Worm (Caenorhabditis elegans) whole organism, L3 larva: ENCODE data around the gene cyp-34A6.

Experiments
- ZK546.5 ChIP-seq: sonication (generic microtip); optimal IDR thresholded peaks from 2 replicates; lab custom pipeline; 2017; ENCODE audit warnings: missing biosample characterization, missing genetic modification characterization
- ama-1 ChIP-seq: fragments of 150-350 bp; optimal IDR thresholded peaks from 2 replicates; lab custom pipeline; 2018
- ceh-16 ChIP-seq: sonication (generic microtip); optimal IDR thresholded peaks from 2 replicates; lab custom pipeline; 2017; ENCODE audit warnings: missing biosample characterization, missing genetic modification characterization
- ceh-28 ChIP-seq: fragments of 150-350 bp; optimal IDR thresholded peaks from 2 replicates; lab custom pipeline; 2014; ENCODE audit warnings: missing biosample characterization, missing genetic modification reagents, missing genetic modification characterization
- ceh-82 ChIP-seq: fragments of 150-350 bp; optimal IDR thresholded peaks from 2 replicates; lab custom pipeline; 2014; ENCODE audit warnings: missing biosample characterization, missing genetic modification characterization
- daf-12 ChIP-seq: fragments of 150-350 bp; optimal IDR thresholded peaks from 2 replicates; lab custom pipeline; 2014; ENCODE audit warnings: missing biosample characterization, missing genetic modification reagents, missing genetic modification characterization
- egl-27 ChIP-seq: sonication (generic microtip); optimal IDR thresholded peaks from 4 replicates; lab custom pipeline; 2017; ENCODE audit warnings: missing biosample characterization, missing genetic modification reagents, missing genetic modification characterization
- egl-5 ChIP-seq: fragments of 150-350 bp; optimal IDR thresholded peaks from 2 replicates; lab custom pipeline; 2017; ENCODE audit warnings: missing biosample characterization, missing genetic modification reagents, missing genetic modification characterization, inconsistent platforms
- elt-2 ChIP-seq: sonication (generic microtip); optimal IDR thresholded peaks from 2 replicates; lab custom pipeline; 2016; ENCODE audit warnings: missing genetic modification reagents, mild to moderate bottlenecking, missing genetic modification characterization, missing compliant biosample characterization
- eor-1 ChIP-seq, 2 experiments: fragments of 150-350 bp; optimal IDR thresholded peaks; 2 replicates each; lab custom pipeline; 2014 to 2018; ENCODE audit warnings: missing biosample characterization in 2 of 2, missing genetic modification characterization in 2 of 2
- fkh-2 ChIP-seq: fragments of 150-350 bp; optimal IDR thresholded peaks from 2 replicates; lab custom pipeline; 2014; ENCODE audit warnings: missing biosample characterization, missing genetic modification reagents, missing genetic modification characterization
- fos-1 ChIP-seq: fragments of 150-350 bp; optimal IDR thresholded peaks from 2 replicates; lab custom pipeline; 2014; ENCODE audit warnings: missing biosample characterization, missing genetic modification characterization
- hmg-11 ChIP-seq: sonication (generic microtip); optimal IDR thresholded peaks from 2 replicates; lab custom pipeline; 2016; ENCODE audit warnings: missing genetic modification characterization, missing compliant biosample characterization
- jun-1 ChIP-seq: fragments of 150-350 bp; optimal IDR thresholded peaks from 2 replicates; lab custom pipeline; 2014; ENCODE audit warnings: missing biosample characterization, missing genetic modification reagents, missing genetic modification characterization
- lin-39 ChIP-seq: fragments of 150-350 bp; optimal IDR thresholded peaks from 2 replicates; lab custom pipeline; 2018; ENCODE audit warnings: missing biosample characterization, missing genetic modification reagents, missing genetic modification characterization
- lsy-12 ChIP-seq: sonication (generic microtip); optimal IDR thresholded peaks from 2 replicates; lab custom pipeline; 2016; ENCODE audit warnings: mild to moderate bottlenecking, missing genetic modification characterization, missing compliant biosample characterization
- mml-1 ChIP-seq: fragments of 150-350 bp; sonication (generic microtip); optimal IDR thresholded peaks from 3 replicates; lab custom pipeline; 2014; ENCODE audit warnings: missing biosample characterization, missing genetic modification characterization
- nfya-1 ChIP-seq: sonication (generic microtip); optimal IDR thresholded peaks from 2 replicates; lab custom pipeline; 2017; ENCODE audit warnings: missing genetic modification characterization, mild to moderate bottlenecking, missing compliant biosample characterization, antibody characterized with exemption, moderate library complexity; ENCODE audit not compliant: insufficient read depth
- nhr-11 ChIP-seq: fragments of 150-350 bp; optimal IDR thresholded peaks from 2 replicates; lab custom pipeline; 2014; ENCODE audit warnings: missing biosample characterization, missing genetic modification characterization
- nhr-12 ChIP-seq: fragments of 150-350 bp; optimal IDR thresholded peaks from 2 replicates; lab custom pipeline; 2014; ENCODE audit warnings: missing biosample characterization, missing genetic modification characterization
- nhr-23 ChIP-seq: fragments of 150-350 bp; optimal IDR thresholded peaks from 2 replicates; lab custom pipeline; 2014; ENCODE audit warnings: missing biosample characterization, missing genetic modification reagents, missing genetic modification characterization
- nhr-43 ChIP-seq: sonication (generic microtip); optimal IDR thresholded peaks from 2 replicates; lab custom pipeline; 2016; ENCODE audit warnings: mild to moderate bottlenecking, missing genetic modification characterization, missing compliant biosample characterization; ENCODE audit not compliant: poor library complexity, severe bottlenecking
- nhr-67 ChIP-seq: fragments of 150-350 bp; optimal IDR thresholded peaks from 2 replicates; lab custom pipeline; 2014; ENCODE audit warnings: missing biosample characterization, missing genetic modification characterization
- nhr-77 ChIP-seq: fragments of 150-350 bp; optimal IDR thresholded peaks from 2 replicates; lab custom pipeline; 2014; ENCODE audit warnings: missing biosample characterization, missing genetic modification characterization
- pha-4 ChIP-seq: fragments of 150-350 bp; optimal IDR thresholded peaks from 2 replicates; lab custom pipeline; 2014; ENCODE audit warnings: missing biosample characterization, missing genetic modification reagents, missing genetic modification characterization
- pqm-1 ChIP-seq: fragments of 150-350 bp; optimal IDR thresholded peaks from 2 replicates; lab custom pipeline; 2017; ENCODE audit warnings: missing biosample characterization, missing genetic modification characterization, inconsistent platforms
- sea-2 ChIP-seq: fragments of 150-350 bp; sonication (generic microtip); optimal IDR thresholded peaks from 4 replicates; lab custom pipeline; 2014; ENCODE audit warnings: missing biosample characterization, missing genetic modification reagents, missing genetic modification characterization
- skn-1 ChIP-seq: fragments of 150-350 bp; optimal IDR thresholded peaks from 2 replicates; lab custom pipeline; 2014; ENCODE audit warnings: missing biosample characterization, missing genetic modification characterization
- snpc-4 ChIP-seq: fragments of 150-350 bp; optimal IDR thresholded peaks from 2 replicates; lab custom pipeline; 2014; ENCODE audit warnings: missing biosample characterization, missing genetic modification characterization
- unc-62 ChIP-seq: fragments of 150-350 bp; sonication (generic microtip); optimal IDR thresholded peaks from 4 replicates; lab custom pipeline; 2014; ENCODE audit warnings: missing biosample characterization, missing genetic modification reagents, missing genetic modification characterization
- zag-1 ChIP-seq: fragments of 150-350 bp; optimal IDR thresholded peaks from 2 replicates; lab custom pipeline; 2014; ENCODE audit warnings: missing biosample characterization, missing genetic modification characterization
- ztf-11 ChIP-seq: fragments of 150-350 bp; optimal IDR thresholded peaks from 2 replicates; lab custom pipeline; 2014; ENCODE audit warnings: missing biosample characterization, missing genetic modification characterization
- ztf-4 ChIP-seq: fragments of 150-350 bp; optimal IDR thresholded peaks from 2 replicates; lab custom pipeline; 2014; ENCODE audit warnings: missing biosample characterization, missing genetic modification characterization

The cyp-34A6 gene

ce11 chrV:3921635-3922034 lies 39.5 kb downstream of the cyp-34A6 start, which contains the start of gene srx-65:
TSS of gene srx-65 (plus strand) at chrV:3921935.
- TF ChIP-seq elt-2 (tag; lab: Kevin White, UChicago) (no peak), egl-27 (no peak), hmg-11 (no peak), fkh-2 (tag; lab: Kevin White, UChicago) (no peak), nfya-1 (tag; lab: Kevin White, UChicago) (no peak), sea-2 (no peak), egl-5 (no peak), pha-4 (tag; lab: Kevin White, UChicago) (no peak), ceh-28 (tag; lab: Kevin White, UChicago) (no peak)

ce11 chrV:3919289-3919688 lies 41.8 kb downstream of the cyp-34A6 start, which contains the start of gene srx-66:
TSS of gene srx-66 (plus strand) at chrV:3919589.
- no peak for TF ChIP-seq sea-2
- TF ChIP-seq egl-27: no peak
- no peak for TF ChIP-seq ceh-16
- TF ChIP-seq ama-1 (lab: Kevin White, UChicago): no peak
- no peak for TF ChIP-seq nhr-23 (tag; lab: Kevin White, UChicago)
- no peak for TF ChIP-seq jun-1 (tag; lab: Kevin White, UChicago)
- no peak for TF ChIP-seq ztf-4 (tag; lab: Kevin White, UChicago)
- TF ChIP-seq pha-4 (tag; lab: Kevin White, UChicago): no peak
- TF ChIP-seq unc-62: no peak
- no peak for TF ChIP-seq ztf-11
- TF ChIP-seq nhr-43 (tag; lab: Kevin White, UChicago): no peak
- TF ChIP-seq, all 47 proteins: peak for 0

ce11 chrV:3916480-3916879 lies 44.7 kb downstream of the cyp-34A6 start, which contains the start of gene srx-67:
TSS of gene srx-67 (plus strand) at chrV:3916780.
- TF ChIP-seq nhr-12 (tag; lab: Kevin White, UChicago) (no peak), ZK546.5 (no peak), nhr-23 (tag; lab: Kevin White, UChicago) (no peak), ceh-82 (no peak)

- TF ChIP-seq nhr-11 (tag; lab: Kevin White, UChicago): no peak
- no peak for TF ChIP-seq skn-1 (tag; lab: Kevin White, UChicago)
- TF ChIP-seq nhr-77: no peak
- TF ChIP-seq nfya-1 (tag; lab: Kevin White, UChicago): no peak
- no peak for TF ChIP-seq pha-4 (tag; lab: Kevin White, UChicago)
- no peak for TF ChIP-seq zag-1
- TF ChIP-seq lsy-12 (tag; lab: Kevin White, UChicago): no peak
- no peak for TF ChIP-seq lin-39 (tag; lab: Kevin White, UChicago)
- no peak for TF ChIP-seq mml-1 (tag; lab: Kevin White, UChicago)
- no peak for TF ChIP-seq snpc-4 (tag; lab: Kevin White, UChicago)
- no peak for TF ChIP-seq nhr-43 (tag; lab: Kevin White, UChicago)
- TF ChIP-seq ztf-11: no peak
- no peak for TF ChIP-seq fos-1
Observed at ce11 chrV:3913131-3913530, 48.0 kb downstream of the cyp-34A6 start.

ce11 chrV:3912472-3912871 lies 48.7 kb downstream of the cyp-34A6 start, which contains the start of gene srx-68:
TSS of gene srx-68 (plus strand) at chrV:3912772.
- no peak for TF ChIP-seq ceh-82
- TF ChIP-seq pqm-1 (tag; lab: Kevin White, UChicago): no peak
- no peak for TF ChIP-seq daf-12 (tag; lab: Kevin White, UChicago)
- no peak for TF ChIP-seq ceh-16
- no peak for TF ChIP-seq eor-1 (tag; optimal IDR thresholded peaks at IDR 0.05; lab: Kevin White, UChicago)
- no peak for TF ChIP-seq lsy-12 (tag; lab: Kevin White, UChicago)
- no peak for TF ChIP-seq skn-1 (tag; lab: Kevin White, UChicago)
- no peak for TF ChIP-seq nhr-67 (tag; lab: Kevin White, UChicago)
